Worm (Caenorhabditis elegans): Measurements from ENCODE around the gene clec-224.
"Not testable (repeated sequence)": the region's sequence is repeated elsewhere in the genome, so short reads cannot be mapped to it uniquely, and the experiment has no call there.

The clec-224 gene

DNA sequence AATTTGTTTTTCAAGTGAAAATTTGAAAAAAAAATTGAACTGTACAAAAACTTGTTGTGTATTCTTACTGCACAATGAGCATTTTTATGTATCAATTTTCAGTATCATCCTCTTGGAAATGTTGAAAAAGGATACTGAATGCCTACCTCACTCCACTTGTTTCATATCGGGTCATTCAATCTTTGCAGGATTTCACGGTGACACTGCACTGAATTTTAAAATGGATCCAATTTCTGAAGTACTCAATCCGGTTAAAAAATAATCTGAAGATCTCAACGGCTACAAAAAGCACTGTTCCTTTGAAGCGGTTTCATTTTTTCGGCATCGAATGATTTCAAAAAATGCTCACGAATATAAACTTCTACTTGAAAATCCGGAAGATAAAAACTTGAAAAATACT is 41.3 kb downstream of the clec-224 start:
- TF ChIP-seq nhr-2 (tag; optimal IDR thresholded peaks at IDR 0.05) (no peak), nhr-28 (tag; optimal IDR thresholded peaks at IDR 0.05) (no peak), M03D4.4 (tag; optimal IDR thresholded peaks at IDR 0.05) (no peak)

DNA sequence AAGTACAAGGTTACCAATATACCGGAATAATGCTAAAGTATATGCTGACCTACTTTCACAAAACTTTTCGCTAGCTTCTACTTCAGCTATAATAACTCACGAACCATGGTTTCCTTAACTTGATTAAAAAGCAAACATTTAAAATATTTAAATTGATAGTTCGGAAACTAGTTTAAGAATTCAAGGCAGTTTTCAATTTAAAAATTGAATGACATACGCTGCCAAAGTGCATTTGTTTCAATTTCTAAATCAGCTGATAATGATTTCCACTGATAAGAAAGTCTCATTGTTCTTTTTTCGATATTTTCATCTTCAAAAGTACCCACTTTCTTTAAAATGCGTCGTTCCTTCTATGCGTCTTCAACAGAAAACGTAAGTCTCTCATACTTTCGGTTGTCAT is 48.1 kb downstream of the clec-224 start, which contains the start of gene enpp-1:
TSS of gene enpp-1 (plus strand) at position 301 of the 400 bp plus-strand sequence.
- not testable (repeated sequence) for TF ChIP-seq bed-3 (GFP tag; optimal IDR thresholded peaks at IDR 0.05); hlh-1 (tag; optimal IDR thresholded peaks at IDR 0.05); snpc-4 (tag; optimal IDR thresholded peaks at IDR 0.05)

DNA sequence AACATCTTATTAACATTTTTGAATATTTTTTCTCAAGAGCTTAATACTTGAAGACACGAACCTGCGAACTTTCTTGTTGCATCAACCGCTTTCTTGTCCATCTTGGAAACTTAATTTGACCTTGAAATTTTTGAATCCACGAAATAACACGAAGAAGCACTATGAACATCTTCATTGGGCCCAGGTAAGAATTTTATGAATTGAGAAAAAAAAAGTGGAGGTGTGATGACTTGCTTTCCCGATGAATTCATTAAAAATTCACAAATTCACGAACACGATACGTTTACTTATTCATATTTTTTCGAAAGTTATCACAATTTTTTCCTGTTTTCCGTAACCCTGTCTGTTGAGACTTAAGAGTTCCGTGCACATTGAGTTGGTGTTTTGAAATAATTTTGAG is 48.5 kb downstream of the clec-224 start, which contains the start of gene C27A7.6:
TSS of gene C27A7.6 (minus strand) at position 101 of the 400 bp plus-strand sequence.
- TF ChIP-seq ham-2 (GFP tag; optimal IDR thresholded peaks at IDR 0.05); flh-1 (GFP tag; optimal IDR thresholded peaks at IDR 0.05); mep-1 (tag; optimal IDR thresholded peaks at IDR 0.05): not testable (repeated sequence)
